Fruit fly (Drosophila melanogaster) whole organism, embryonic: Measurements from ENCODE around the gene mRpS25.

Source experiments
- Antp ChIP-seq: fragments of 200-800 bp; sonication (Bioruptor generic); optimal IDR thresholded peaks from 3 replicates; lab custom pipeline; 2016; ENCODE audit warnings: missing biosample characterization, missing genetic modification characterization
- Bdp1 ChIP-seq: fragments of 200-800 bp; sonication (Bioruptor generic); optimal IDR thresholded peaks from 3 replicates; lab custom pipeline; 2016; ENCODE audit warnings: missing biosample characterization, missing genetic modification characterization
- CG11093 ChIP-seq: fragments of 200-800 bp; sonication (Bioruptor generic); IDR thresholded peaks from 3 replicates; pipeline ENCODE4 v1.3.6; 2022; ENCODE audit warnings: missing biosample characterization, missing genetic modification characterization
- CG11398 ChIP-seq: fragments of 200-800 bp; sonication (Bioruptor generic); optimal IDR thresholded peaks from 2 replicates; lab custom pipeline; 2016; ENCODE audit warnings: missing biosample characterization, missing genetic modification characterization
- CG13424 ChIP-seq: fragments of 200-800 bp; sonication (Bioruptor generic); optimal IDR thresholded peaks from 2 replicates; lab custom pipeline; 2019; ENCODE audit warnings: missing biosample characterization, mild to moderate bottlenecking, missing genetic modification characterization, moderate library complexity
- CG15011 ChIP-seq: fragments of 200-800 bp; sonication (Bioruptor generic); optimal IDR thresholded peaks from 3 replicates; lab custom pipeline; 2018; ENCODE audit warnings: missing biosample characterization, mild to moderate bottlenecking, missing genetic modification characterization
- CG15514 ChIP-seq: fragments of 200-800 bp; sonication (Bioruptor generic); optimal IDR thresholded peaks from 3 replicates; lab custom pipeline; 2017; ENCODE audit warnings: missing biosample characterization, missing genetic modification characterization, mild to moderate bottlenecking, moderate library complexity, missing genetic modification reagents
- CG15696 ChIP-seq: fragments of 200-800 bp; sonication (Bioruptor generic); optimal IDR thresholded peaks from 2 replicates; lab custom pipeline; 2019; ENCODE audit warnings: missing biosample characterization, mild to moderate bottlenecking, missing genetic modification characterization, moderate library complexity
- CG16813 ChIP-seq: fragments of 200-800 bp; sonication (Bioruptor generic); IDR thresholded peaks from 3 replicates; pipeline ENCODE4 v1.3.6; 2022; ENCODE audit warnings: missing biosample characterization, missing genetic modification characterization; ENCODE audit not compliant: partially characterized antibody
- CG2116 ChIP-seq: fragments of 200-800 bp; sonication (Bioruptor generic); optimal IDR thresholded peaks from 3 replicates; lab custom pipeline; 2018; ENCODE audit warnings: missing biosample characterization, mild to moderate bottlenecking, missing genetic modification characterization
- CG31388 ChIP-seq: fragments of 200-800 bp; sonication (Bioruptor generic); optimal IDR thresholded peaks from 2 replicates; lab custom pipeline; 2016; ENCODE audit warnings: missing biosample characterization, missing genetic modification characterization
- CG3281 ChIP-seq: fragments of 200-800 bp; sonication (Bioruptor generic); optimal IDR thresholded peaks from 3 replicates; lab custom pipeline; 2017; ENCODE audit warnings: missing biosample characterization, mild to moderate bottlenecking, missing genetic modification characterization
- CG3726 ChIP-seq: fragments of 200-800 bp; sonication (Bioruptor generic); IDR thresholded peaks from 3 replicates; pipeline ENCODE4, ENCODE4 v1.3.6; 2022; ENCODE audit warnings: missing biosample characterization, missing genetic modification characterization
- CG42726 ChIP-seq: fragments of 200-800 bp; sonication (Bioruptor generic); IDR thresholded peaks from 2 replicates; pipeline ENCODE4 v1.3.6; 2022; ENCODE audit warnings: missing biosample characterization, missing genetic modification characterization; ENCODE audit not compliant: partially characterized antibody
- CG4707 ChIP-seq: fragments of 200-800 bp; sonication (Bioruptor generic); optimal IDR thresholded peaks from 2 replicates; lab custom pipeline; 2018; ENCODE audit warnings: missing biosample characterization, mild to moderate bottlenecking, missing genetic modification characterization, moderate library complexity
- CG6689 ChIP-seq: fragments of 200-800 bp; sonication (Bioruptor generic); IDR thresholded peaks from 2 replicates; pipeline ENCODE4 v1.3.6; 2022; ENCODE audit warnings: missing biosample characterization, missing genetic modification characterization
- CG7928 ChIP-seq: fragments of 200-800 bp; sonication (Bioruptor generic); optimal IDR thresholded peaks from 2 replicates; lab custom pipeline; 2017; ENCODE audit warnings: missing biosample characterization, mild to moderate bottlenecking, missing genetic modification characterization
- CG7987 ChIP-seq: fragments of 200-800 bp; sonication (Bioruptor generic); optimal IDR thresholded peaks from 2 replicates; lab custom pipeline; 2018; ENCODE audit warnings: missing biosample characterization, mild to moderate bottlenecking, missing genetic modification characterization, moderate library complexity
- CG9609 ChIP-seq: fragments of 200-800 bp; sonication (Bioruptor generic); optimal IDR thresholded peaks from 3 replicates; lab custom pipeline; 2016; ENCODE audit warnings: missing biosample characterization, missing genetic modification characterization
- CG9817 ChIP-seq: fragments of 200-800 bp; sonication (Bioruptor generic); optimal IDR thresholded peaks from 2 replicates; lab custom pipeline; 2018; ENCODE audit warnings: missing biosample characterization, mild to moderate bottlenecking, missing genetic modification characterization, moderate library complexity
- Deaf1 ChIP-seq: fragments of 200-800 bp; optimal IDR thresholded peaks from 3 replicates; lab custom pipeline; 2019; ENCODE audit warnings: missing biosample characterization, mild to moderate bottlenecking, missing genetic modification characterization, moderate library complexity
- Dip2 ChIP-seq: fragments of 200-800 bp; sonication (Bioruptor generic); IDR thresholded peaks from 2 replicates; pipeline ENCODE4 v1.3.6; 2022; ENCODE audit warnings: missing biosample characterization, missing genetic modification characterization
- Dip3 ChIP-seq: fragments of 200-800 bp; sonication (Bioruptor generic); optimal IDR thresholded peaks from 3 replicates; lab custom pipeline; 2016; ENCODE audit warnings: missing biosample characterization, missing genetic modification characterization
- Doc2 ChIP-seq: fragments of 200-800 bp; sonication (Bioruptor generic); IDR thresholded peaks from 2 replicates; pipeline ENCODE4 v1.3.6; 2022; ENCODE audit warnings: missing biosample characterization, missing genetic modification characterization
- Eip74EF ChIP-seq, 2 experiments: fragments of 200-800 bp in 1 of 2; fragments of >200 bp in 1 of 2; sonication (Bioruptor generic) in 1 of 2; optimal IDR thresholded peaks; 2 replicates each; lab custom pipeline; 2017 to 2019; ENCODE audit warnings: missing biosample characterization in 2 of 2, missing genetic modification characterization in 2 of 2, mild to moderate bottlenecking in 1 of 2, moderate library complexity in 1 of 2
- HHEX ChIP-seq: fragments of 200-800 bp; sonication (Bioruptor generic); optimal IDR thresholded peaks from 3 replicates; lab custom pipeline; 2017; ENCODE audit warnings: missing biosample characterization, mild to moderate bottlenecking, missing genetic modification characterization, missing genetic modification reagents
- HLH4C ChIP-seq: fragments of 200-800 bp; sonication (Bioruptor generic); IDR thresholded peaks from 3 replicates; pipeline ENCODE4 v1.3.6; 2022; ENCODE audit warnings: missing biosample characterization, missing genetic modification characterization; ENCODE audit not compliant: partially characterized antibody
- NFAT ChIP-seq: fragments of 200-800 bp; sonication (Bioruptor generic); IDR thresholded peaks from 2 replicates; pipeline ENCODE4 v1.3.6; 2022; ENCODE audit warnings: missing biosample characterization, missing genetic modification characterization
- Pdp1 ChIP-seq, 2 experiments: fragments of 200-800 bp; sonication (Bioruptor generic); optimal IDR thresholded peaks; 3 replicates each; lab custom pipeline; 2016; ENCODE audit warnings: missing biosample characterization in 2 of 2, missing genetic modification characterization in 2 of 2, mild to moderate bottlenecking in 1 of 2, moderate library complexity in 1 of 2
- Rx ChIP-seq: fragments of 200-800 bp; sonication (Bioruptor generic); IDR thresholded peaks from 2 replicates; pipeline ENCODE4 v1.3.6; 2022; ENCODE audit warnings: missing biosample characterization, missing genetic modification characterization
- Side ChIP-seq: fragments of 200-800 bp; sonication (Bioruptor generic); optimal IDR thresholded peaks from 2 replicates; lab custom pipeline; 2016; ENCODE audit warnings: missing biosample characterization, missing genetic modification characterization
- YL-1 ChIP-seq: fragments of 200-800 bp; sonication (Bioruptor generic); optimal IDR thresholded peaks from 3 replicates; lab custom pipeline; 2017; ENCODE audit warnings: missing biosample characterization, mild to moderate bottlenecking, missing genetic modification characterization
- ab ChIP-seq: fragments of 200-800 bp; sonication (Bioruptor generic); optimal IDR thresholded peaks from 2 replicates; lab custom pipeline; 2016; ENCODE audit warnings: missing biosample characterization, missing genetic modification characterization
- amos ChIP-seq: fragments of 200-800 bp; sonication (Bioruptor generic); IDR thresholded peaks from 2 replicates; pipeline ENCODE4 v1.3.6; 2022; ENCODE audit warnings: missing biosample characterization, missing genetic modification characterization; ENCODE audit not compliant: partially characterized antibody
- ato ChIP-seq: fragments of 200-800 bp; sonication (Bioruptor generic); IDR thresholded peaks from 2 replicates; pipeline ENCODE4 v1.3.6; 2022; ENCODE audit warnings: missing biosample characterization, missing genetic modification characterization; ENCODE audit not compliant: partially characterized antibody
- cg ChIP-seq: fragments of 200-800 bp; sonication (Bioruptor generic); optimal IDR thresholded peaks from 3 replicates; lab custom pipeline; 2019; ENCODE audit warnings: missing biosample characterization, mild to moderate bottlenecking, missing genetic modification characterization, moderate library complexity
- chinmo ChIP-seq: fragments of 200-800 bp; sonication (Bioruptor generic); IDR thresholded peaks from 4 replicates; pipeline ENCODE4 v1.3.6; 2022; ENCODE audit warnings: missing biosample characterization, missing genetic modification characterization; ENCODE audit not compliant: partially characterized antibody
- dm ChIP-seq: fragments of 200-800 bp; sonication (Bioruptor generic); optimal IDR thresholded peaks from 3 replicates; lab custom pipeline; 2016; ENCODE audit warnings: missing biosample characterization, missing genetic modification characterization
- gfzf ChIP-seq: fragments of 200-800 bp; sonication (Bioruptor generic); optimal IDR thresholded peaks from 2 replicates; lab custom pipeline; 2016; ENCODE audit warnings: missing biosample characterization, mild to moderate bottlenecking, missing genetic modification characterization, moderate library complexity
- h ChIP-seq: fragments of >200 bp; optimal IDR thresholded peaks from 2 replicates; lab custom pipeline; 2017
- hb ChIP-seq: fragments of 200-800 bp; sonication (Bioruptor generic); IDR thresholded peaks from 3 replicates; pipeline ENCODE4 v1.3.6; 2022; ENCODE audit warnings: missing biosample characterization, missing genetic modification characterization; ENCODE audit not compliant: partially characterized antibody
- knrl ChIP-seq: fragments of 200-800 bp; sonication (Bioruptor generic); IDR thresholded peaks from 3 replicates; pipeline ENCODE4 v1.3.6; 2022; ENCODE audit warnings: missing biosample characterization, missing genetic modification characterization; ENCODE audit not compliant: partially characterized antibody
- lbe ChIP-seq: fragments of 200-800 bp; sonication (Bioruptor generic); optimal IDR thresholded peaks from 2 replicates; lab custom pipeline; 2016; ENCODE audit warnings: missing biosample characterization, mild to moderate bottlenecking, missing genetic modification characterization
- nerfin-2 ChIP-seq: fragments of 200-800 bp; sonication (Bioruptor generic); IDR thresholded peaks from 2 replicates; pipeline ENCODE4 v1.3.6; 2022; ENCODE audit warnings: missing biosample characterization, missing genetic modification characterization; ENCODE audit not compliant: partially characterized antibody
- pan ChIP-seq, 4 experiments: fragments of >200 bp in 3 of 4; fragments of 200-800 bp in 1 of 4; sonication (Bioruptor generic) in 1 of 4; optimal IDR thresholded peaks in 3 of 4; IDR thresholded peaks in 1 of 4; 2 replicates each; pipeline versions ENCODE4 v1.3.6 to Lab custom; 2017 to 2022; ENCODE audit warnings: missing biosample characterization in 2 of 4, missing genetic modification characterization in 2 of 4, mixed read lengths in 1 of 4
- sisA ChIP-seq: fragments of 200-800 bp; sonication (Bioruptor generic); IDR thresholded peaks from 2 replicates; pipeline ENCODE4 v1.3.6; 2022; ENCODE audit warnings: missing biosample characterization, missing genetic modification characterization
- sr ChIP-seq: fragments of 200-800 bp; sonication (Bioruptor generic); IDR thresholded peaks from 3 replicates; pipeline ENCODE4 v1.3.6; 2022; ENCODE audit warnings: missing biosample characterization, missing genetic modification characterization
- tin ChIP-seq: fragments of 200-800 bp; sonication (Bioruptor generic); optimal IDR thresholded peaks from 3 replicates; lab custom pipeline; 2016; ENCODE audit warnings: missing biosample characterization, missing genetic modification characterization
- trh ChIP-seq: fragments of 200-800 bp; sonication (Bioruptor generic); optimal IDR thresholded peaks from 2 replicates; lab custom pipeline; 2016; ENCODE audit warnings: missing biosample characterization, missing genetic modification characterization

mRpS25 gene

DNA sequence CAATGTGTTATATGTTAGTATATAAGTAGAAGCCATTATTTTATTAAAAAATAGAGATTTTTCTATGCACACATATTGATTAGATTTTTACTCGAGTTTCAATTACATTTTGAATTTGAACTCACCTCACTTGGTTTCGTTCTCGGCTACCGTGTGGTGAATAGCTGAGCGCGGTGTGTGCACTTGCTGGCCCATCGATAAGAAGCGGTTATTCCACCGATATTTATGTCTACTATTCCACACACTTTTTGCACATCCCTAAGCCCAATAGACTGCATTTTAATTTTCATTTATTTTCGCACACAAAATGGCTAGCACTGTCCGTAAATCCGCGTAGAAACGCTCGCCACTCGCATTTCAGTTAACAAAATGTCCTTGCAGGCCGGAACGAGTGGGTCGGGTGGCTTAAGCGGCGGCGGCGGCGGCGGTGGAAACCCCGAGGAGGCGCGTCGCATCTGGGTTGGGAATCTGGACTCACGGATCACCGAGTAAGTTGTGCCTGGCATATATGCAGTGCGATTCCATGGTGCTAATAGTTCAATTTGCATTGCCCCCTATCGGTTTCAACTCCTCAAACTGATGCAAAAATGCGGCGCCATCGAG, 2.3 kb downstream of the mRpS25 start, which contains the start of gene CG14414:
TSS of gene CG14414 (plus strand) at position 242 of the 603 bp plus-strand sequence.
- TF ChIP-seq NFAT (GFP tag; lab: Robert Waterston, UW) (peak; percentile 53; the same call in 1 of the 2 replicates), knrl (GFP tag; lab: Robert Waterston, UW) (peak; percentile 85), Dip3 (GFP tag; lab: Kevin White, UChicago) (no peak), Dip2 (GFP tag; lab: Robert Waterston, UW) (no peak), CG11398 (GFP tag; lab: Kevin White, UChicago) (no peak), CG6689 (no peak), YL-1 (GFP tag; lab: Kevin White, UChicago) (peak; percentile 33), Antp (GFP tag; lab: Kevin White, UChicago) (peak; percentile 22), nerfin-2 (GFP tag; lab: Robert Waterston, UW) (peak; percentile 58), CG16813 (GFP tag; lab: Robert Waterston, UW) (peak; percentile 86), HLH4C (GFP tag; lab: Robert Waterston, UW) (peak; percentile 80), tin (no peak), CG9609 (GFP tag; lab: Kevin White, UChicago) (no peak), dm (GFP tag; lab: Kevin White, UChicago) (no peak), CG2116 (peak; percentile 67), CG9817 (tag; lab: Kevin White, UChicago) (no peak), pan (optimal IDR thresholded peaks at IDR 0.05; lab: Kevin White, UChicago) (no peak), pan (GFP tag; optimal IDR thresholded peaks at IDR 0.05 in 1 of 2, IDR thresholded peaks at IDR 0.05 in 1 of 2) (no peak), amos (peak; percentile 93), CG15696 (tag; lab: Kevin White, UChicago) (no peak), Deaf1 (tag; lab: Kevin White, UChicago) (no peak), Side (GFP tag; lab: Kevin White, UChicago) (no peak), sisA (GFP tag; lab: Robert Waterston, UW) (no peak), trh (GFP tag; lab: Kevin White, UChicago) (no peak), CG13424 (no peak), CG3726 (GFP tag; lab: Robert Waterston, UW) (no peak), Rx (no peak), ab (no peak), Doc2 (GFP tag; lab: Robert Waterston, UW) (no peak), Eip74EF (GFP tag; optimal IDR thresholded peaks at IDR 0.05; lab: Kevin White, UChicago) (no peak), CG11093 (no peak), lbe (GFP tag; lab: Kevin White, UChicago) (no peak), hb (peak; percentile 78), CG7987 (GFP tag; lab: Kevin White, UChicago) (no peak), cg (GFP tag; lab: Kevin White, UChicago) (no peak), CG7928 (GFP tag; lab: Kevin White, UChicago) (no peak), chinmo (GFP tag; lab: Robert Waterston, UW) (peak; percentile 92), sr (GFP tag; lab: Robert Waterston, UW) (no peak), h (lab: Kevin White, UChicago) (no peak), CG3281 (GFP tag; lab: Kevin White, UChicago) (no peak), CG4707 (no peak), Pdp1 (GFP tag; optimal IDR thresholded peaks at IDR 0.05; lab: Kevin White, UChicago) (no peak), gfzf (GFP tag; lab: Kevin White, UChicago) (peak; percentile 52), HHEX (GFP tag; lab: Kevin White, UChicago) (no peak), CG42726 (peak; percentile 94), CG15514 (GFP tag; lab: Kevin White, UChicago) (peak; percentile 75), CG31388 (GFP tag; lab: Kevin White, UChicago) (no peak), ato (GFP tag; lab: Robert Waterston, UW) (peak; percentile 37; the same call in 1 of the 2 replicates), CG15011 (GFP tag; lab: Kevin White, UChicago) (no peak), Bdp1 (no peak)
